Worm (Caenorhabditis elegans): Measurements from ENCODE around the gene npp-25.
A peak's percentile ranks its signal among the peaks of the same experiment; 100 is the strongest.

The npp-25 gene

ce11 chrIII:12925947-12926607, at the start of gene npp-25, which contains the start of gene mrps-10:
npp-25 (minus strand) TSS chrIII:12925997.
mrps-10 (plus strand) TSS chrIII:12926557.
- peak; percentile 26 for TF ChIP-seq F13C5.2 (tag; optimal IDR thresholded peaks at IDR 0.05)
- TF ChIP-seq ama-1 (optimal IDR thresholded peaks at IDR 0.05), result no peak

DNA sequence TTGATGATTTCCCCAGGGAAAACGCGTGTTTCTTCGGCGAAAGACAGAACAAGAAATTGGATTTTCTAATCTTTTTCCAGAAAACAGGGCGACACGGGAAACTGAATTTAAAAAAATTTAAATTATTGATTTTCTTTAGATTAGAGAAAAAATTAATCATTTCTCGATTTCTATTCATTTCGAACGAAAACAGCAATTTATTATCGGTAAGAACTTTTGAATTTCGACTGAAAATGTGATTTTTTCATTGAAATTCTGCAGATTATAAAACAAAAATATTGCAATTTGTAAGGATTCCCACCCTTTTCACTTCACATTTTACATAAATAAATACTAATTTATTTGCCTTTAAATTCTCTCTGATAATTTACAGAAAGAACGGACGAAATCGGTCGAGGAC, 46.6 kb upstream of the npp-25 start, which contains the start of gene bckd-1A:
bckd-1A (minus strand) TSS at position 101 of the 400 bp plus-strand sequence.
- TF ChIP-seq ceh-36 (tag; optimal IDR thresholded peaks at IDR 0.05) (no peak), scrt-1 (GFP tag; IDR thresholded peaks at IDR 0.05) (no peak), flt-1 (GFP tag; IDR thresholded peaks at IDR 0.05) (no peak), tbx-11 (GFP tag; IDR thresholded peaks at IDR 0.05) (no peak), ama-1 (optimal IDR thresholded peaks at IDR 0.05) (no peak), B0310.2 (tag; optimal IDR thresholded peaks at IDR 0.05) (no peak)

DNA sequence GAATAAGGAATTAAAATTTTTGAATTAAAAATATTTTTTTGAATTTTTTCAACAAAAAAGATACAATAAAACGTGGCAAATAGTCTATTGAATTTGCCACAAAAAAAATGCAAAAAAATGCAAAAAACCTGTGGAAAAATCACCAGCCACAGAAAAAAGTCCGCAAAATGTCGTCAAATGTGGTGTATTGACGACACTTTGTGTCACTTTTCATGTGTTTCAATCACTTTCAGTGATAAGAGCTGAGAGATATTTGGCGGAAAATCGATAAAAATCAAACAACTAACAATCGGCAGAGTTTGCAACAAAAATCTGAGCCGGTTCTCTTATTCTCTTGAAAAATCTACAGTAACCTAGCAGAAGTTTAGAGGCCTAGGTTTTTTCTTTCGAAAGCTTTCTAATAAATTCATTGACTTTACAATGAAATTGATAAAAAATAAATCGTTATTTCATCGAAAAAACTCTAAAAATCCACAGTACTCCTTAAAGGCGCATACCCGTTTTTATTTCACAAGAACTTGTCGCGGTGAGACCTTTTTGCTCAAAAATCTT, 46.1 kb upstream of the npp-25 start:
- no peak for TF ChIP-seq tra-4 (tag; optimal IDR thresholded peaks at IDR 0.05)
- TF ChIP-seq F13C5.2 (tag; optimal IDR thresholded peaks at IDR 0.05), result no peak

DNA sequence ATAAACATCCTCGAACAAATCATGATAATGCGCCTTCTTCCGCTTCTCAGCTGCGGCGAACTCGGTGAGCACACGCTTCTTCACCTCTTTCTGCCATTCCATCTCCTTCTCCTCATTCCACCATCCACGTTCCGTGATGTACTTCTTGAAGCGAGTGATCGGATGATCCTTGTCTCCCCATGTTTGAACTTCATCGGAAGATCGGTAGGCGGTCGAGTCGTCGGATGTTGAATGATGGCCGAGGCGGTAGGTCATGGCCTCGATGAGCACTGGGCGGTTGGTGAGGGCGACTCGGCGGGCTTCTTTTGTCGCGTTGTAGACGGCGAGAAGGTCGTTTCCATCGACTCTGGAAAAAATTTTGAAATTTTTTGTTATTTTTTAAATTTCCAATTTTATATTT, 42.5 kb upstream of the npp-25 start:
- no peak for TF ChIP-seq flt-1 (GFP tag; IDR thresholded peaks at IDR 0.05)
- no peak for TF ChIP-seq tbx-37 (GFP tag; conservative IDR thresholded peaks at IDR 0.05)
- no peak for TF ChIP-seq aly-1 (tag; optimal IDR thresholded peaks at IDR 0.05)
- TF ChIP-seq hmg-4 (GFP tag; optimal IDR thresholded peaks at IDR 0.05), result no peak
- no peak for TF ChIP-seq tra-4 (tag; optimal IDR thresholded peaks at IDR 0.05)
- no peak for TF ChIP-seq tbx-11 (GFP tag; IDR thresholded peaks at IDR 0.05)
- TF ChIP-seq hmbx-1 (tag; optimal IDR thresholded peaks at IDR 0.05), result no peak
- TF ChIP-seq sea-1 (GFP tag; conservative IDR thresholded peaks at IDR 0.05), result no peak
- no peak for TF ChIP-seq ets-7 (tag; optimal IDR thresholded peaks at IDR 0.05)
- no peak for TF ChIP-seq hnd-1 (tag; optimal IDR thresholded peaks at IDR 0.05)
- no peak for TF ChIP-seq B0310.2 (tag; optimal IDR thresholded peaks at IDR 0.05)
- no peak for TF ChIP-seq scrt-1 (GFP tag; IDR thresholded peaks at IDR 0.05)
- no peak for TF ChIP-seq ceh-13 (GFP tag; optimal IDR thresholded peaks at IDR 0.05)
- TF ChIP-seq ama-1 (optimal IDR thresholded peaks at IDR 0.05), result no peak
- no peak for TF ChIP-seq pes-1 (GFP tag; IDR thresholded peaks at IDR 0.05)
- TF ChIP-seq F13C5.2 (tag; optimal IDR thresholded peaks at IDR 0.05), result no peak

DNA sequence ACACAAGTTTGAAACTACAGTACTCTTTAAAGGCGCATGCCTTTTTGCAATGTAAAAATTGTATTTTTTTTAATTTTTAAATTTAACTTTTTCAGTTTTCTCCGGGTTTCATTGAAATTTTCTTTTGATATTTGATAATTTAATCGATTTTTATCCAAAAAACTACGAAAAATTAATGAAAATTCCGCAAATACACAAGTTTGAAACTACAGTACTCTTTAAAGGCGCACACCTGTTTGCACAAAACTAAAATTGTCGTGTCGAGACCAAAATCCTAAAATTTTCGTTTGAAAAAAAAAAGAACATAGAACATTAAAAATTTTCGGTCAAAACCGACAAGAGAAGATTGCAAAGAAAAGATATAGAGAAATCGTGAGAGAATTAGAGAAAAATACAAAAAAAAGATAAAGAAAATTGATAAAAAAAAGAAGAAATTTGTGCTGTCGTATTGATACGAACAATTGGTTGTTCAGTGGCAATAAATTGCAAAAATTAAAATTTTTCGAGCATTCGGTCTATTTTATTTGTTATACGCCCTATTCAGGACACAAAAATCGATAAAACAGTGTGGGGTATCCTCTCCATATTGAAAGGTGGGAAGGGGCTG, 41.7 kb upstream of the npp-25 start:
- TF ChIP-seq hmbx-1 (tag; optimal IDR thresholded peaks at IDR 0.05) (no peak), sea-1 (GFP tag; conservative IDR thresholded peaks at IDR 0.05) (no peak), hmg-4 (GFP tag; optimal IDR thresholded peaks at IDR 0.05) (no peak), tra-4 (tag; optimal IDR thresholded peaks at IDR 0.05) (no peak), aly-1 (tag; optimal IDR thresholded peaks at IDR 0.05) (no peak), F13C5.2 (tag; optimal IDR thresholded peaks at IDR 0.05) (no peak), tbx-11 (GFP tag; IDR thresholded peaks at IDR 0.05) (no peak), ceh-13 (GFP tag; optimal IDR thresholded peaks at IDR 0.05) (no peak)

- TF ChIP-seq scrt-1 (GFP tag; IDR thresholded peaks at IDR 0.05), result no peak
- no peak for TF ChIP-seq ama-1 (optimal IDR thresholded peaks at IDR 0.05)
- TF ChIP-seq tbx-11 (GFP tag; IDR thresholded peaks at IDR 0.05), result no peak
- no peak for TF ChIP-seq F13C5.2 (tag; optimal IDR thresholded peaks at IDR 0.05)
- no peak for TF ChIP-seq sea-1 (GFP tag; conservative IDR thresholded peaks at IDR 0.05)
- TF ChIP-seq ceh-36 (tag; optimal IDR thresholded peaks at IDR 0.05), result no peak
- no peak for TF ChIP-seq hmg-4 (GFP tag; optimal IDR thresholded peaks at IDR 0.05)
Measured at ce11 chrIII:12966895-12967294, 41.1 kb upstream of the npp-25 start, which contains the start of gene ttm-1. ttm-1 (minus strand) TSS chrIII:12966995.

ce11 chrIII:12960705-12961104, 34.9 kb upstream of the npp-25 start:
- TF ChIP-seq hmg-4 (GFP tag; optimal IDR thresholded peaks at IDR 0.05) (no peak), B0310.2 (tag; optimal IDR thresholded peaks at IDR 0.05) (no peak), ets-7 (tag; optimal IDR thresholded peaks at IDR 0.05) (no peak), aly-1 (tag; optimal IDR thresholded peaks at IDR 0.05) (no peak), tbx-11 (GFP tag; IDR thresholded peaks at IDR 0.05) (no peak), tbx-37 (GFP tag; conservative IDR thresholded peaks at IDR 0.05) (no peak), pes-1 (GFP tag; IDR thresholded peaks at IDR 0.05) (no peak), F13C5.2 (tag; optimal IDR thresholded peaks at IDR 0.05) (no peak), sea-1 (GFP tag; conservative IDR thresholded peaks at IDR 0.05) (no peak), hmbx-1 (tag; optimal IDR thresholded peaks at IDR 0.05) (no peak), ceh-13 (GFP tag; optimal IDR thresholded peaks at IDR 0.05) (no peak), ama-1 (optimal IDR thresholded peaks at IDR 0.05) (no peak)

- TF ChIP-seq sea-1 (GFP tag; conservative IDR thresholded peaks at IDR 0.05) (no peak), scrt-1 (GFP tag; IDR thresholded peaks at IDR 0.05) (no peak), tra-4 (tag; optimal IDR thresholded peaks at IDR 0.05) (no peak), flt-1 (GFP tag; IDR thresholded peaks at IDR 0.05) (no peak), ceh-36 (tag; optimal IDR thresholded peaks at IDR 0.05) (no peak), hmg-4 (GFP tag; optimal IDR thresholded peaks at IDR 0.05) (no peak), tbx-11 (GFP tag; IDR thresholded peaks at IDR 0.05) (no peak), ets-7 (tag; optimal IDR thresholded peaks at IDR 0.05) (no peak), ceh-13 (GFP tag; optimal IDR thresholded peaks at IDR 0.05) (no peak), tbx-37 (GFP tag; conservative IDR thresholded peaks at IDR 0.05) (no peak)
Measured at ce11 chrIII:12959286-12959685, 33.5 kb upstream of the npp-25 start.

All from whole organism, early embryonic.